Fruit fly (Drosophila melanogaster) whole organism, wandering third instar larva: ENCODE results near the gene Fam92.

Source experiments
- Abd-B ChIP-seq: fragments of >200 bp; optimal IDR thresholded peaks from 2 replicates; lab custom pipeline; 2017; ENCODE audit warnings: missing biosample characterization, missing genetic modification characterization
- CG32264 ChIP-seq: fragments of 200-800 bp; sonication (Bioruptor generic); optimal IDR thresholded peaks from 2 replicates; lab custom pipeline; 2016; ENCODE audit warnings: missing biosample characterization, missing genetic modification characterization
- CG9705 ChIP-seq: fragments of 200-800 bp; sonication (Bioruptor generic); optimal IDR thresholded peaks from 2 replicates; lab custom pipeline; 2018; ENCODE audit warnings: missing biosample characterization, mild to moderate bottlenecking, missing genetic modification characterization
- CrebA ChIP-seq: fragments of 200-800 bp; sonication (Bioruptor generic); optimal IDR thresholded peaks from 2 replicates; lab custom pipeline; 2016; ENCODE audit warnings: missing biosample characterization, mild to moderate bottlenecking, missing genetic modification characterization, borderline replicate concordance
- Dfd ChIP-seq: fragments of >200 bp; optimal IDR thresholded peaks from 2 replicates; lab custom pipeline; 2017; ENCODE audit warnings: missing biosample characterization, missing genetic modification characterization
- Dif ChIP-seq: fragments of 200-275, 200-300 bp; sonication (Bioruptor generic); optimal IDR thresholded peaks from 2 replicates; lab custom pipeline; 2018; ENCODE audit warnings: missing biosample characterization, missing genetic modification characterization; ENCODE audit not compliant: partially characterized antibody
- GATAd ChIP-seq: sonication (Bioruptor generic); optimal IDR thresholded peaks from 2 replicates; lab custom pipeline; 2016; ENCODE audit warnings: missing biosample characterization, missing genetic modification characterization
- HLH106 ChIP-seq: fragments of 200-800 bp; optimal IDR thresholded peaks from 3 replicates; lab custom pipeline; 2019; ENCODE audit warnings: missing biosample characterization, mild to moderate bottlenecking, missing genetic modification characterization, moderate library complexity
- Hnf4 ChIP-seq: fragments of 200-800 bp; sonication (Bioruptor generic); optimal IDR thresholded peaks from 2 replicates; lab custom pipeline; 2016; ENCODE audit warnings: missing biosample characterization, mild to moderate bottlenecking, missing genetic modification characterization
- Hr78 ChIP-seq: fragments of >200 bp; optimal IDR thresholded peaks from 2 replicates; lab custom pipeline; 2017; ENCODE audit warnings: missing biosample characterization, missing genetic modification characterization
- Hr83 ChIP-seq: fragments of 200-300 bp; sonication (Bioruptor generic); optimal IDR thresholded peaks from 2 replicates; lab custom pipeline; 2016; ENCODE audit warnings: missing biosample characterization, mild to moderate bottlenecking, missing genetic modification characterization, moderate library complexity; ENCODE audit not compliant: poor library complexity, severe bottlenecking
- Jra ChIP-seq: sonication (Bioruptor generic); optimal IDR thresholded peaks from 2 replicates; lab custom pipeline; 2016; ENCODE audit warnings: missing biosample characterization, missing genetic modification characterization
- Mio ChIP-seq: sonication (Bioruptor generic); optimal IDR thresholded peaks from 2 replicates; lab custom pipeline; 2016; ENCODE audit warnings: missing biosample characterization, missing genetic modification characterization
- Myc ChIP-seq: fragments of >200 bp; optimal IDR thresholded peaks from 2 replicates; lab custom pipeline; 2017
- N ChIP-seq: fragments of >200 bp; optimal IDR thresholded peaks from 2 replicates; lab custom pipeline; 2018; ENCODE audit warnings: missing biosample characterization, missing external identifiers, missing genetic modification characterization
- OdsH ChIP-seq: fragments of 200-800 bp; sonication (Bioruptor generic); optimal IDR thresholded peaks from 2 replicates; lab custom pipeline; 2016; ENCODE audit warnings: missing biosample characterization, mild to moderate bottlenecking, missing genetic modification characterization
- Rel ChIP-seq, 2 experiments: fragments of 200-800 bp; sonication (Bioruptor generic) in 1 of 2; optimal IDR thresholded peaks; 2 replicates in 1 of 2; 3 replicates in 1 of 2; lab custom pipeline; 2016 to 2019; ENCODE audit warnings: mild to moderate bottlenecking in 2 of 2, missing biosample characterization in 2 of 2, missing genetic modification characterization in 2 of 2, moderate library complexity in 1 of 2
- Sp1 ChIP-seq: fragments of 200-800 bp; sonication (Bioruptor generic); optimal IDR thresholded peaks from 3 replicates; lab custom pipeline; 2019; ENCODE audit warnings: missing biosample characterization, mild to moderate bottlenecking, missing genetic modification characterization, moderate library complexity
- Vsx2 ChIP-seq: fragments of 200-300, 225-300 bp; sonication (Bioruptor generic); optimal IDR thresholded peaks from 2 replicates; lab custom pipeline; 2018; ENCODE audit warnings: missing biosample characterization, missing genetic modification characterization; ENCODE audit not compliant: partially characterized antibody
- br ChIP-seq: fragments of 200-800 bp; sonication (Bioruptor generic); optimal IDR thresholded peaks from 2 replicates; lab custom pipeline; 2016; ENCODE audit warnings: missing biosample characterization, missing genetic modification characterization
- brk ChIP-seq: fragments of 200-800 bp; sonication (Bioruptor generic); optimal IDR thresholded peaks from 2 replicates; lab custom pipeline; 2016; ENCODE audit warnings: missing biosample characterization, mild to moderate bottlenecking, missing genetic modification characterization
- dl ChIP-seq, 2 experiments: fragments of 175-275, 200-275 bp in 1 of 2; fragments of 200-275 bp in 1 of 2; sonication (Bioruptor generic); optimal IDR thresholded peaks; lab custom pipeline; 2018; ENCODE audit warnings: mild to moderate bottlenecking in 2 of 2, missing biosample characterization in 2 of 2, missing genetic modification characterization in 2 of 2, moderate library complexity in 2 of 2; ENCODE audit not compliant: partially characterized antibody in 2 of 2, insufficient read depth in 1 of 2
- dmrt93B ChIP-seq: fragments of 200-800 bp; sonication (Bioruptor generic); optimal IDR thresholded peaks from 2 replicates; lab custom pipeline; 2018; ENCODE audit warnings: missing biosample characterization, mild to moderate bottlenecking, missing genetic modification characterization
- dsf ChIP-seq: sonication (Bioruptor generic); optimal IDR thresholded peaks from 2 replicates; lab custom pipeline; 2016; ENCODE audit warnings: missing biosample characterization, missing genetic modification characterization, borderline replicate concordance
- ey ChIP-seq: fragments of 200-800 bp; sonication (Bioruptor generic); optimal IDR thresholded peaks from 2 replicates; lab custom pipeline; 2016; ENCODE audit warnings: missing biosample characterization, missing genetic modification characterization
- fru ChIP-seq: fragments of 200-800 bp; sonication (Bioruptor generic); optimal IDR thresholded peaks from 3 replicates; lab custom pipeline; 2016; ENCODE audit warnings: missing biosample characterization, mild to moderate bottlenecking, missing genetic modification characterization
- h ChIP-seq: fragments of 200-800 bp; sonication (Bioruptor generic); optimal IDR thresholded peaks from 3 replicates; lab custom pipeline; 2016; ENCODE audit warnings: missing biosample characterization, mild to moderate bottlenecking, missing genetic modification characterization
- jim ChIP-seq: fragments of 175-275, 200-325 bp; sonication (Bioruptor generic); optimal IDR thresholded peaks from 2 replicates; lab custom pipeline; 2016; ENCODE audit warnings: missing biosample characterization, mild to moderate bottlenecking, missing genetic modification characterization
- lola ChIP-seq: fragments of >200 bp; optimal IDR thresholded peaks from 2 replicates; lab custom pipeline; 2017; ENCODE audit warnings: missing biosample characterization, missing genetic modification characterization
- pan ChIP-seq: fragments of >200 bp; optimal IDR thresholded peaks from 2 replicates; lab custom pipeline; 2017
- psq ChIP-seq: fragments of 200-800 bp; sonication (Bioruptor generic); optimal IDR thresholded peaks from 3 replicates; lab custom pipeline; 2017; ENCODE audit warnings: missing biosample characterization, mild to moderate bottlenecking, missing genetic modification characterization, moderate library complexity
- rgr ChIP-seq: fragments of 200-800 bp; sonication (Bioruptor generic); optimal IDR thresholded peaks from 3 replicates; lab custom pipeline; 2016; ENCODE audit warnings: missing biosample characterization, mild to moderate bottlenecking, missing genetic modification characterization
- sage ChIP-seq: fragments of 200-800 bp; sonication (Bioruptor generic); optimal IDR thresholded peaks from 2 replicates; lab custom pipeline; 2016; ENCODE audit warnings: missing biosample characterization, mild to moderate bottlenecking, missing genetic modification characterization
- sv ChIP-seq: fragments of 200-800 bp; sonication (Bioruptor generic); optimal IDR thresholded peaks from 3 replicates; lab custom pipeline; 2016; ENCODE audit warnings: missing biosample characterization, missing genetic modification characterization
- tai ChIP-seq: sonication (Bioruptor generic); optimal IDR thresholded peaks from 2 replicates; lab custom pipeline; 2016; ENCODE audit warnings: missing biosample characterization, missing genetic modification characterization
- usp ChIP-seq: fragments of >200 bp; optimal IDR thresholded peaks from 2 replicates; lab custom pipeline; 2017; ENCODE audit warnings: missing biosample characterization, missing genetic modification characterization
- woc ChIP-seq: sonication (Bioruptor generic); optimal IDR thresholded peaks from 2 replicates; lab custom pipeline; 2016; ENCODE audit warnings: missing biosample characterization, mild to moderate bottlenecking, missing genetic modification characterization

Gene Fam92

DNA sequence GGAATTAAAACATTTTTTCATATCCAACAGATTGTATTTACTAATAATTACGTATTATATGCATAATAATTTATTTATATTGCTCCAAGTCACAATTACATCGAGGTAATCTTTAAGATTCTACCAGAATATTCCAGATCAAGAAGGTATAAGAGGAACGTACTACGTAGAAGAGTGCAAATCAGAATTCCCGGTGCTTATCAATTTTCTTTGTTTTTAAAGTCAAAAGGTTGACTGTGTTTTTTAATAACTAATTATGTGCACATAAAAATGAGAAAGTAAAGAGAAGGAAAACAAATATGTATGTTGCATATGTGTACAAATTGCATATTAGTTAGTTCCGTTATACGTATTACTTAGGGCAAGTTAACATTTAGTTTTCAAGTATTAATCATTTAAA, 3.5 kb upstream of the Fam92 start:
- TF ChIP-seq br (GFP tag; lab: Kevin White, UChicago) (no peak), Rel (GFP tag; optimal IDR thresholded peaks at IDR 0.05; lab: Kevin White, UChicago) (no peak), Rel (tag; optimal IDR thresholded peaks at IDR 0.05; lab: Kevin White, UChicago) (peak; percentile 60)

DNA sequence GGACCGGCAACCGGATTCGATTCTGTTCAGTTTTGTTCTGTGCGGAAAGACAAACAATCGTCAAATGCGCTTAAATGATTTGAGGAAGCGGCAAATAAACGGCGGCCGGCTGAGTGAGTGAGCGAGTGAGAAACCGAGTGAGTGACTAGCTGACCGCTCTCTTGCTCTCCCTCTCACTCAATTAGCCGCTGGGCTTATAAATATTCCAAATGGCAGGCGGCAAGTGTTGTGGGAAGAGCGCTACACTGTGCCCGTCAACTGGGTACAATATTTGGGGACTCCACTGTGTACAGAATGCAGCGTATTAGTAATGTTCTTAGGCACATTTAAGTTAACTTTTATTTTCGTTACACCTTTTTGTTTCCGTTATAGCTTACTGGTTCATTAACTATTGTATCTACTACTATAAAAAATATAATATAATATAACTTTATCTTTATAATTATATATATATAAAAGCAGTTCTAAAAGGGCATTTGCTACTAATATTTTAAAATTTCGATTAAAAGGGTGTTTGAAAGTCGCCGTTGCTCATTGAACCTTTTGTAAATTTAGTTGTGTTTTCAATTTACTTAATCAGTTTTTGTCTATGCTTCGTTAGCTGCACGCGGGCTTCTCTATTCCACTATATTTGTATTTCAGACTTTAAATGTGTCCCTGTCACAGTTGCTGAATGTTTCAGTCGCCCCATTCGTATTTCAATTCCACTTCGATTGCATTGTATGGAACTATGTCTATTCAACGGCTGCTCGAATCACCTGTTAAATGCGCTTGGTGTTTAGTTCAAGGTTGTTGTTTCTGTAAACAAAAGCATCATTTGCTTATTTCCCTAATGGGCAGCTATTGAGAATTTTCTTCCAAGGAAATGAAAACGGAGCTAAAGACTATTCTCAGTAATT, 2.7 kb upstream of the Fam92 start:
- no peak for TF ChIP-seq brk
- TF ChIP-seq br (GFP tag; lab: Kevin White, UChicago) = no peak
- peak; percentile 21 to 74 for TF ChIP-seq dl (GFP tag; optimal IDR thresholded peaks at IDR 0.05; lab: Kevin White, UChicago; ENCODE audit: insufficient read depth in 1 of 2, partially characterized antibody in 2 of 2)
- peak; percentile 16 for TF ChIP-seq rgr
- peak; percentile 23 for TF ChIP-seq Dif (GFP tag; lab: Kevin White, UChicago)
- peak; percentile 6 for TF ChIP-seq Hnf4 (GFP tag; lab: Kevin White, UChicago)
- TF ChIP-seq CG32264 = no peak
- no peak for TF ChIP-seq HLH106 (tag; lab: Kevin White, UChicago)
- TF ChIP-seq pan = no peak

DNA sequence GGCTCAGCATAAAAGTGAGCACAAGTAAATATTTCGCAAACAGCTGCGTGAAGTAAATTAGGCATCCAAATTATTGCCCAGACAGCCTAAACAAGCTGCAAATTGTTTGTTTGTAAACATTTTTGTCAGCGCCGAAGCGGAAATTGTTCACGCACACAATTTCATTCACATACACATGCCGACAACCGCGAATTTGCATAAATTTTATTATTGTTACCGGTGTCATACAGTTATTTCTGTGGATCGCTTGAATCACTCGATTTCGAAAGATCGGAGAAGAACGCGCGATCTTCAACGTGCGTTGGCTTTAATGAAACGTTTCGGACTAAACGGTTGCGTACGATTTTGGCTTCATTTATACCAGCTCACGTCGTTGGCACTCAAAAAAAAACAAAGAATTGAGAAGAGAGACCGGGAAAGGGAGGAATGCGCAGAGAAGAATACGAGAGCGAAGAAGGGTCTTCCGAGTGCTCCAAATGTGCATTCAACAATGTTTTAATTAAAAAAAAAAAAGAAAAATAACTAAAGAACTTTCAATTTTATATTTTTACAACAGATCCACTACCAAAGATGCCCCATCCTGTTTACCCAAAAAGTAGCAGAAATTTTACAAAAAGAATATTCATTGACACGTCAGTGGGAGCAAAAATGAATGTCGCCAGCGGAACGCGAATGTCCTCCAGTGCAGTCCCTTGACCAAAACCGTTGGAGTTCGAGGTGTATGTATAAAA, 1.4 kb upstream of the Fam92 start, which contains the start of gene vir-1:
Gene vir-1, minus strand, starts transcription at position 334 of the 731 bp plus-strand sequence.
- TF ChIP-seq psq (GFP tag; lab: Kevin White, UChicago) (peak; percentile 19), N (GFP tag; lab: Kevin White, UChicago) (no peak), usp (GFP tag; lab: Kevin White, UChicago) (no peak), dmrt93B (GFP tag; lab: Kevin White, UChicago) (no peak), Dif (GFP tag; lab: Kevin White, UChicago) (peak; percentile 36)

DNA sequence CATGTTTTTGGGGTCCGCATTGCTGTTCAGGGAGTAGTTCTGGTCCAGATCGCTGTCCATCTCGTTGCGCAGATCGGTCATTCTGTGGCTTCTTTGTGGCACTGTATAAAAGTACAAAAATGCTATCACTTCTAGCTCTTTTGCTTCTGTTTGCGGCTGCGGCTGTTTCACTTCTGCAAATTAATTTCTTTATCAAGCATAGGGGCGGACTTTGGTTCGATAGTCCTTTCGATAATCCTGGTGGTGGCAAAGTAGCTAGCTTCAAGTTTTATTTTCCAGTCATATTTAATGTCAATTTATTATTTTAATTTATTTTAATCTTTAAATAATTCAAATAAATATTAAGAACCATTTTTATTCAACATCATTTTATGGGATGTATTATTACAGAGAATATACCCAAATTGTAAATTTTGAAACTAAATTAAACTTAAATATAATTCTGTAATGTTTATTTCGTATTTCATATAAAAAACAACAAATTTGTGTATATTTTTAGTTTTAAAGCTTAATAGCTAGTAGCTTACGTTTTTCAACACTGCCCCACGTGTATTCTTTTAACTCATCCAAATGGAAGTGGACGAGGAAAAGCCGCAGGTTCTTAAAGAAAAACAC, 2.9 kb downstream of the Fam92 start, which contains the start of the genes CG5446 and Trm1:
Gene CG5446, minus strand, starts transcription at position 223 of the 615 bp plus-strand sequence.
Gene Trm1, plus strand, starts transcription at position 542 of the 615 bp plus-strand sequence.
- no peak for TF ChIP-seq Abd-B (GFP tag; lab: Kevin White, UChicago)
- peak; percentile 26 for TF ChIP-seq dsf (GFP tag; lab: Kevin White, UChicago)
- TF ChIP-seq psq (GFP tag; lab: Kevin White, UChicago) = peak; percentile 77
- TF ChIP-seq tai (GFP tag; lab: Kevin White, UChicago) = no peak
- TF ChIP-seq dl (GFP tag; optimal IDR thresholded peaks at IDR 0.05; lab: Kevin White, UChicago; ENCODE audit: insufficient read depth in 1 of 2, partially characterized antibody in 2 of 2) = no peak
- no peak for TF ChIP-seq Mio
- no peak for TF ChIP-seq Dfd (GFP tag; lab: Kevin White, UChicago)
- TF ChIP-seq Jra (GFP tag; lab: Kevin White, UChicago) = no peak
- no peak for TF ChIP-seq CG32264
- TF ChIP-seq Hr83 (GFP tag; lab: Kevin White, UChicago) = peak; percentile 10
- peak; percentile 51 for TF ChIP-seq Hnf4 (GFP tag; lab: Kevin White, UChicago)
- TF ChIP-seq woc (GFP tag; lab: Kevin White, UChicago) = peak; percentile 22
- TF ChIP-seq sage (GFP tag; lab: Kevin White, UChicago) = no peak
- no peak for TF ChIP-seq Hr78 (GFP tag; lab: Kevin White, UChicago)
- TF ChIP-seq GATAd = no peak
- TF ChIP-seq Vsx2 (GFP tag; lab: Kevin White, UChicago) = no peak
- peak; percentile 38 for TF ChIP-seq Dif (GFP tag; lab: Kevin White, UChicago)
- TF ChIP-seq CG9705 (GFP tag; lab: Kevin White, UChicago) = no peak
- peak; percentile 66 for TF ChIP-seq fru (GFP tag; lab: Kevin White, UChicago)
- TF ChIP-seq jim (GFP tag; lab: Kevin White, UChicago) = no peak
- TF ChIP-seq lola (GFP tag; lab: Kevin White, UChicago) = no peak
- peak; percentile 82 for TF ChIP-seq Sp1 (GFP tag; lab: Kevin White, UChicago)
- TF ChIP-seq CrebA (GFP tag; lab: Kevin White, UChicago) = no peak
- TF ChIP-seq h (GFP tag; lab: Kevin White, UChicago) = peak; percentile 52
- peak; percentile 65 for TF ChIP-seq rgr
- TF ChIP-seq usp (GFP tag; lab: Kevin White, UChicago) = no peak
- peak; percentile 11 for TF ChIP-seq ey (GFP tag; lab: Kevin White, UChicago)
- no peak for TF ChIP-seq pan
- no peak for TF ChIP-seq brk
- peak; percentile 11 for TF ChIP-seq dmrt93B (GFP tag; lab: Kevin White, UChicago)
- peak; percentile 53 for TF ChIP-seq OdsH (GFP tag; lab: Kevin White, UChicago)
- no peak for TF ChIP-seq Rel (GFP tag; optimal IDR thresholded peaks at IDR 0.05; lab: Kevin White, UChicago)
- peak; percentile 83 for TF ChIP-seq Rel (tag; optimal IDR thresholded peaks at IDR 0.05; lab: Kevin White, UChicago)
- peak; percentile 68 for TF ChIP-seq Myc (lab: Kevin White, UChicago)
- no peak for TF ChIP-seq N (GFP tag; lab: Kevin White, UChicago)
- peak; percentile 24 for TF ChIP-seq sv (GFP tag; lab: Kevin White, UChicago)
- peak; percentile 75 for TF ChIP-seq HLH106 (tag; lab: Kevin White, UChicago)
